Worm (Caenorhabditis elegans) whole organism, mixed stage, embryonic: ENCODE results near the gene C07E3.8.

Experiments
- bed-3 ChIP-seq: fragments of 200-800 bp; sonication (Bioruptor generic); optimal IDR thresholded peaks from 3 replicates; lab custom pipeline; 2018; ENCODE audit warnings: mild to moderate bottlenecking, missing genetic modification characterization, moderate library complexity, missing compliant biosample characterization
- ces-1 ChIP-seq: fragments of 150-350 bp; optimal IDR thresholded peaks from 2 replicates; lab custom pipeline; 2014; ENCODE audit warnings: missing biosample characterization, missing genetic modification reagents, missing genetic modification characterization
- cnd-1 ChIP-seq: fragments of 200-800 bp; sonication (Bioruptor generic); optimal IDR thresholded peaks from 2 replicates; lab custom pipeline; 2018; ENCODE audit warnings: mild to moderate bottlenecking, missing genetic modification characterization, missing compliant biosample characterization
- drap-1 ChIP-seq: fragments of 200-800 bp; sonication (Bioruptor generic); optimal IDR thresholded peaks from 3 replicates; lab custom pipeline; 2018; ENCODE audit warnings: mild to moderate bottlenecking, missing genetic modification characterization, missing compliant biosample characterization
- elt-1 ChIP-seq: sonication (generic microtip); optimal IDR thresholded peaks from 2 replicates; lab custom pipeline; 2017; ENCODE audit warnings: missing genetic modification characterization, mild to moderate bottlenecking, missing compliant biosample characterization, antibody characterized with exemption, moderate library complexity, borderline replicate concordance; ENCODE audit not compliant: insufficient read depth
- elt-3 ChIP-seq: fragments of 150-350 bp; optimal IDR thresholded peaks from 2 replicates; lab custom pipeline; 2014; ENCODE audit warnings: missing biosample characterization, missing genetic modification characterization
- flh-1 ChIP-seq: fragments of 200-800 bp; sonication (Bioruptor generic); optimal IDR thresholded peaks from 2 replicates; lab custom pipeline; 2018; ENCODE audit warnings: mild to moderate bottlenecking, missing genetic modification characterization, moderate library complexity, missing compliant biosample characterization
- ham-2 ChIP-seq: fragments of 200-800 bp; sonication (Bioruptor generic); optimal IDR thresholded peaks from 2 replicates; lab custom pipeline; 2018; ENCODE audit warnings: mild to moderate bottlenecking, missing genetic modification characterization, missing compliant biosample characterization
- hlh-1 ChIP-seq: fragments of 150-350 bp; optimal IDR thresholded peaks from 2 replicates; lab custom pipeline; 2014; ENCODE audit warnings: missing biosample characterization, missing genetic modification reagents, missing genetic modification characterization
- lin-13 ChIP-seq: fragments of 150-350 bp; optimal IDR thresholded peaks from 2 replicates; lab custom pipeline; 2014; ENCODE audit warnings: missing biosample characterization, missing genetic modification characterization
- lin-32 ChIP-seq: fragments of 200-800 bp; sonication (Bioruptor generic); optimal IDR thresholded peaks from 2 replicates; lab custom pipeline; 2018; ENCODE audit warnings: mild to moderate bottlenecking, missing genetic modification characterization, missing compliant biosample characterization
- lsy-2 ChIP-seq: fragments of 150-350 bp; optimal IDR thresholded peaks from 2 replicates; lab custom pipeline; 2014; ENCODE audit warnings: missing biosample characterization, missing genetic modification characterization
- mab-5 ChIP-seq: fragments of 150-350 bp; optimal IDR thresholded peaks from 2 replicates; lab custom pipeline; 2014; ENCODE audit warnings: missing biosample characterization, missing genetic modification characterization
- mep-1 ChIP-seq: fragments of 150-350 bp; optimal IDR thresholded peaks from 2 replicates; lab custom pipeline; 2017; ENCODE audit warnings: missing biosample characterization, missing genetic modification reagents, missing genetic modification characterization, inconsistent platforms
- mls-2 ChIP-seq: sonication (generic microtip); optimal IDR thresholded peaks from 2 replicates; lab custom pipeline; 2016; ENCODE audit warnings: mild to moderate bottlenecking, missing genetic modification characterization, moderate library complexity, missing compliant biosample characterization
- nhr-12 ChIP-seq: fragments of 150-350 bp; optimal IDR thresholded peaks from 2 replicates; lab custom pipeline; 2014; ENCODE audit warnings: missing biosample characterization, missing genetic modification characterization
- nhr-2 ChIP-seq: fragments of 150-350 bp; optimal IDR thresholded peaks from 2 replicates; lab custom pipeline; 2014; ENCODE audit warnings: missing biosample characterization, missing genetic modification characterization
- nhr-237 ChIP-seq: fragments of 150-350 bp; optimal IDR thresholded peaks from 2 replicates; lab custom pipeline; 2014; ENCODE audit warnings: missing biosample characterization, missing genetic modification characterization
- nhr-28 ChIP-seq: fragments of 150-350 bp; optimal IDR thresholded peaks from 2 replicates; lab custom pipeline; 2014; ENCODE audit warnings: missing biosample characterization, missing genetic modification characterization
- nhr-76 ChIP-seq: sonication (generic microtip); optimal IDR thresholded peaks from 2 replicates; lab custom pipeline; 2017; ENCODE audit warnings: missing biosample characterization, missing genetic modification characterization
- pha-4 ChIP-seq: fragments of 150-350 bp; optimal IDR thresholded peaks from 2 replicates; lab custom pipeline; 2018; ENCODE audit warnings: missing biosample characterization, missing genetic modification reagents, missing genetic modification characterization
- sem-2 ChIP-seq: fragments of 200-800 bp; sonication (Bioruptor generic); optimal IDR thresholded peaks from 2 replicates; lab custom pipeline; 2018; ENCODE audit warnings: mild to moderate bottlenecking, missing genetic modification characterization, missing compliant biosample characterization
- snpc-4 ChIP-seq: fragments of 150-350 bp; optimal IDR thresholded peaks from 2 replicates; lab custom pipeline; 2014; ENCODE audit warnings: missing biosample characterization, missing genetic modification characterization
- sptf-1 ChIP-seq: sonication (generic microtip); optimal IDR thresholded peaks from 2 replicates; lab custom pipeline; 2017; ENCODE audit warnings: mild to moderate bottlenecking, missing genetic modification characterization, moderate library complexity, missing compliant biosample characterization
- tbx-8 ChIP-seq: fragments of 200-800 bp; sonication (Bioruptor generic); optimal IDR thresholded peaks from 2 replicates; lab custom pipeline; 2018; ENCODE audit warnings: mild to moderate bottlenecking, missing genetic modification characterization, moderate library complexity, missing compliant biosample characterization
- unc-39 ChIP-seq: fragments of 150-350 bp; optimal IDR thresholded peaks from 2 replicates; lab custom pipeline; 2014; ENCODE audit warnings: missing biosample characterization, missing genetic modification characterization
- unc-62 ChIP-seq: fragments of 150-350 bp; optimal IDR thresholded peaks from 2 replicates; lab custom pipeline; 2014; ENCODE audit warnings: missing biosample characterization, missing genetic modification reagents, missing genetic modification characterization
- zip-8 ChIP-seq: fragments of 150-350 bp; optimal IDR thresholded peaks from 2 replicates; lab custom pipeline; 2014; ENCODE audit warnings: missing biosample characterization, missing genetic modification characterization
- ztf-11 ChIP-seq: fragments of 150-350 bp; optimal IDR thresholded peaks from 2 replicates; lab custom pipeline; 2014; ENCODE audit warnings: missing biosample characterization, missing genetic modification characterization

Gene C07E3.8

DNA sequence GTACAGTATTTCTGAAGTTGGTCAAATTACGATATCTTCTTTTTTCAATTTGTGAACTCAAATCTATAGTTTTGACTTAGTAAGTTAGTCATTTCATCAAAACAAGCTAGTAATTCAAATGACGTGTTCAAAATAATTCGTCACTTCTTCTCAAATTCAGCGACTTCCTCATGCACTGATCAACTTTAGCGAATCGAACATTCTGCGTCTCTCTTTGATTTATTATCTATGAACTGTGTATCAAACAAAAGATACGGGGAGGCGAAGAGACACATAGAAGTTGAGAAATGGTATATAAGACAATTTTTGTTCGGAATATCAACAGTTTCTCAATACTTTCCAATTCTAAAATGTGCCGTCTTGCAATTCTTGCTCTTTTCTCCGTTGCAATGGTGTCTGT lies 40.1 kb upstream of the C07E3.8 start, which contains the start of gene srlf-34:
Gene srlf-34 (plus strand): TSS at position 321 of the 400 bp plus-strand sequence.
- TF ChIP-seq elt-3 (no peak), lin-13 (no peak), mls-2 (no peak), ztf-11 (tag; lab: Kevin White, UChicago) (no peak), ces-1 (GFP tag; lab: Kevin White, UChicago) (no peak), nhr-237 (tag; lab: Kevin White, UChicago) (no peak), tbx-8 (GFP tag; lab: Kevin White, UChicago) (no peak), zip-8 (tag; lab: Kevin White, UChicago) (no peak), bed-3 (GFP tag; lab: Kevin White, UChicago) (no peak), lsy-2 (tag; lab: Kevin White, UChicago) (no peak), nhr-12 (tag; lab: Kevin White, UChicago) (no peak), pha-4 (no peak), unc-62 (GFP tag; lab: Kevin White, UChicago) (no peak), drap-1 (no peak), mep-1 (tag; lab: Kevin White, UChicago) (no peak), unc-39 (no peak), snpc-4 (no peak)

DNA sequence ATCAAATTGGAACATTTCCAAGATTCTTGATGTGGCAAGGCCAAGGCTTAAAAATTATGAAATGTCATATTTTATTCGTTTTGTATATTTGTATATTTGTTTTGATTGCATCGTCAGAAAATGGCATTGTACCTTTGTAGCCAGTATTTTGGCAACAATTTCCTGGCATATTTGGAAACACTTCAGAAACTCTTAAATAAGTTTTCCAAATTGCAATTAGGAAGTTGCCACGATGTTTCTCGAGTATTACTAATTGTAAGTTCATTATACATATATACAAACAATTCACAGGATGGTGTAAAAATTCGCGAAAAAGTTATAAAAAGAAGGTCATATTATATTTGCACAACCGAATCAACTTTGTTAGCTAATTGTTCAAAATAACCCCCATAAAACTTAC lies 36.8 kb upstream of the C07E3.8 start, which contains the start of gene idpp-8:
Gene idpp-8 (plus strand): TSS at position 301 of the 400 bp plus-strand sequence.
- TF ChIP-seq elt-3, result no peak
- TF ChIP-seq tbx-8 (GFP tag; lab: Kevin White, UChicago), result no peak

DNA sequence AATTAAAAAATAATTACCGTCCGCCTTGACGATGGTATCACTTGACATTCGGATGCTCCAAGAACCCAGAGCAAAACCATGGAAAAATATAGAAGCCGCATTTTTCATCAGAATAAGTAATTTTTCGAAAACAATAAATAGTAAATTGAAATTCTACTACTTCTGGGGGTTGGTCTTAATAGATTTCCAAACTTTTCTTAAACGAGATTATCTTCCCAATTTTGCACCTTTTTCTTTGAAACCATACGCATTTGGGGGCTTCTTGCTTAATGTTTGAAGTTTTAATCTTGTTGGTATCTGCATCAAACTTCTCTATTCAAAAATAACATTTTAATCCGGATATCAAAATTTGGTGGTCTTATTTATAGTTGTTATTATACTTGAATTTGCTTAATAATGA lies 35.9 kb upstream of the C07E3.8 start, which contains the start of gene gcy-5:
Gene gcy-5 (minus strand): TSS at position 101 of the 400 bp plus-strand sequence.
- TF ChIP-seq mep-1 (tag; lab: Kevin White, UChicago) (no peak), sptf-1 (tag; lab: Kevin White, UChicago) (no peak), nhr-2 (tag; lab: Kevin White, UChicago) (no peak), mls-2 (no peak), sem-2 (GFP tag; lab: Kevin White, UChicago) (no peak)

DNA sequence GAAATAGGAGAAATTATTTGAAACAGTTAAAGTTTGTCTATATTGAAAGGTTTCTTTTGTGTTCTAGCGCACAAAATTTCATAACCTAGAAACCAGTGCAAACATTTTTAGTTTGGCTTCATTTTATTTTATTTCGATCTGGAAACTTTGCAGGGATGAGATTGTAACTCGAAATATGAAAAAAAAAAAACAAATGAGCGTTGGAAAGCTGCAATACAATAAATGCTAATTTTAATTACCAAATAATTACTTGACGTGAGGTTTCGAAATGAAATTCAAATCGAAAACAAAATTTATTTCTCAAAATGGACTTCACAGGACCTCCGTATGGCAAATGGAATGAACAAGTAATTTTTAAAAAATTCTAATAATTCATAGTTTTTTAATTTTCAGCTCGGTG lies 35.1 kb upstream of the C07E3.8 start, which contains the start of gene M02G9.4:
Gene M02G9.4 (plus strand): TSS at position 301 of the 400 bp plus-strand sequence.
- TF ChIP-seq nhr-76 (tag; lab: Kevin White, UChicago) (no peak), ham-2 (GFP tag; lab: Kevin White, UChicago) (no peak), unc-39 (no peak), nhr-28 (no peak), snpc-4 (no peak), sptf-1 (tag; lab: Kevin White, UChicago) (no peak), lin-13 (no peak), tbx-8 (GFP tag; lab: Kevin White, UChicago) (no peak), hlh-1 (tag; lab: Kevin White, UChicago) (no peak), pha-4 (no peak), cnd-1 (tag; lab: Kevin White, UChicago) (no peak), unc-62 (GFP tag; lab: Kevin White, UChicago) (no peak)
- TF ChIP-seq, all 35 proteins: peak for 0

DNA sequence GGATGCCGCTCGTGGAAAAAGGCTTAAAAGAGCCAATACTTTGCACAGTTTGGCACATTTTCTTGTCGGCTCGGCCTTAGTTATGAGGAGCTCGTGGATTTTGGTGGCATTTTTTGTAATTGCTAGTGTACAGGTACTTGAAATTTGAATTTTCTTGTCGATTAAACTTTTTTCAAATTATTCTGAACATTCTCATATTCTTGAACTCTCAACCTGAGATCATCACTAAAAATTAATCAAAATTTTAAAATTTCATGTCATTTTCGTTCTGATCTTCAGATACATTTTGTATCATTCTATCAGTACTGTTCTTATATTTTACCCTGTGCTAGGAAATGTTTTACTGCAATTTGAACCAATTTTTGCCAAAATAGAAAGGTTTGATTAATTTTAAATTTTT lies 30.7 kb upstream of the C07E3.8 start, which contains the start of gene idpp-4:
Gene idpp-4 (plus strand): TSS at position 51 of the 400 bp plus-strand sequence.
- TF ChIP-seq pha-4, result no peak
- no peak for TF ChIP-seq cnd-1 (tag; lab: Kevin White, UChicago)
- TF ChIP-seq lin-32 (GFP tag; lab: Kevin White, UChicago), result no peak
- TF ChIP-seq nhr-12 (tag; lab: Kevin White, UChicago), result no peak
- no peak for TF ChIP-seq nhr-28
- TF ChIP-seq sptf-1 (tag; lab: Kevin White, UChicago), result no peak
- TF ChIP-seq flh-1, result no peak
- TF ChIP-seq mep-1 (tag; lab: Kevin White, UChicago), result no peak
- no peak for TF ChIP-seq lin-13
- no peak for TF ChIP-seq tbx-8 (GFP tag; lab: Kevin White, UChicago)
- no peak for TF ChIP-seq ztf-11 (tag; lab: Kevin White, UChicago)
- TF ChIP-seq snpc-4, result no peak

DNA sequence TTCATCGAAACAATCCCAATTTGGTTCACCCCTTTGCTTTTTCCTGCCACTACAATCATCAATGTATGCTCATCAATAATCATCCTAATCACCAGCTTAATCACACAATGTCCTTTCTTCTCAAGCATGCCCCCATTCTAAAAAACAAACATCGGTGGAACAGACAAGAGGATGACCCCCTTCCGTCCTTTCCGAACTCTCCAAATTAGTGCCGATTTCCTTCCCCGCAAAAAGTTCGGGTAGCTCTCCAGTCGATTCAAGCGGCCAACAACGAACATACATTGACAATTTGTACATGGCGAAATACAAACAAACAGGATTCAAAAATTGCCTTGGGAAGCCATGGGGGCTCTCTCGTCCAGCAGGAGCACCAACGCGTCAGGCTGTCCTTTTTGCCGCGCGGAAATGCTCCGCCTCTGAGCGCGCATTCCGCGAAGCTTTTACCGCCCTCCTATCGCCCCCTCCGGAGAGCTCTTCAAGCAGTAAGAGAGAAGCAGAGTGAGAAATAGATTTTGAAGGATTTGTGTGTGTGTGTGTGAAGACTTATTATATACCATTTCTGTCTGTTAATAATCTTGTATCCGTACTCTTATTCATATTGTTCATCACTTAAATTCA lies 26.3 kb upstream of the C07E3.8 start, which contains the start of gene appg-1:
Gene appg-1 (plus strand): TSS at position 427 of the 618 bp plus-strand sequence.
- TF ChIP-seq cnd-1 (tag; lab: Kevin White, UChicago) (no peak), mab-5 (tag; lab: Kevin White, UChicago) (no peak), elt-1 (tag; lab: Kevin White, UChicago) (no peak)
